Worm (Caenorhabditis elegans) whole organism, L4/young adult: ENCODE measurements around the gene drl-1.

Experiments
- W03F9.2 ChIP-seq: fragments of 150-350 bp; optimal IDR thresholded peaks from 2 replicates; lab custom pipeline; 2014; ENCODE audit warnings: missing biosample characterization, missing genetic modification characterization
- dao-5 ChIP-seq: sonication (generic microtip); optimal IDR thresholded peaks from 2 replicates; lab custom pipeline; 2016; ENCODE audit warnings: missing genotype, missing genetic modification characterization, moderate library complexity, missing compliant biosample characterization
- him-1 ChIP-seq: sonication (generic microtip); optimal IDR thresholded peaks from 2 replicates; lab custom pipeline; 2016; ENCODE audit warnings: missing genotype, missing genetic modification reagents, missing genetic modification characterization, missing compliant biosample characterization

drl-1 gene

DNA sequence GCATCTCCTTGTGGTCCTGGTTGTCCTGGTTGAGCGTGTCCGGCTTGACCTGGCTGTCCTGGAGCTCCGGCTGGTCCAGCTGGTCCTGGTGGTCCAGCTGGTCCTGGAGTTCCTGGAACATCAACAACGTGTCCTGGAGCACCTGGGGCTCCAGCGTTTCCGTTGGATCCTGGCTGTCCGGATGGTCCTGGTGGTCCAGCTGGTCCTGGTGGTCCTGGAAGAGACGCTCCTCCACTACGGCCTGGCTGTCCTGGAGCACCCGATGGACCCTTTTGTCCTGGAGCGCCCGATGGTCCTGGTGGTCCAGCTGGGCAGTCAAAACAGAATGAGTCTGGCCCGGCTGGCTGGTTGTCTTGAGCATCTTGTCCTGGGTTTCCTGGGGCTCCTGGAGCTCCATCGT, 781 bp downstream of the drl-1 start:
- no peak for TF ChIP-seq dao-5 (tag; lab: Kevin White, UChicago)
- no peak for TF ChIP-seq him-1 (tag; lab: Kevin White, UChicago)
- no peak for TF ChIP-seq W03F9.2 (tag; lab: Kevin White, UChicago)

DNA sequence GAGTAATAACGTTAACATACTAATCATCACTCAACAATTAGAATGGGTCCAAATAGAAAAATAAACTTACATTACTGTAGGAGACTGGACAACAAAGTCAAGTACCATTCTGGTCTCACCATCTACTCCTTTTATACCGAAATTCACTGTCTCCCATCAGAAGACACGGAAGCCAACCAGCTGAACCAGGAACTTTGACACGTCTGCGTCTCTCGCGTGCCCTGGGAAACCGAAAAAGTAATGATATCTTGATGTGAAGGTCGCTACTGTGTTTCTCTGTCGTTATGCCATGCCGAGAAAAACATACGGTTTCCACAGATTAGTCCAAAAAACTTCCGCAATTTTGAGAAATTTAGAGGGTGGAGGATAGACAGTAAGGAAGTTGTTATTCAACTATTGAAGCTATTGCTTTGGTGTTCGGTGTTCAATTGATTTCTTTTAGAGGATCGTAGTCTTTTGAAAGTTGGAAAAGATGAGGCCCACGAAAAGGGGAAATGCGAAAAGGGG, 1.8 kb downstream of the drl-1 start, which contains the start of gene col-101:
TSS of gene col-101 (minus strand) at position 457 of the 507 bp plus-strand sequence.
- TF ChIP-seq him-1 (tag; lab: Kevin White, UChicago): no peak
- TF ChIP-seq W03F9.2 (tag; lab: Kevin White, UChicago): no peak
- no peak for TF ChIP-seq dao-5 (tag; lab: Kevin White, UChicago)

DNA sequence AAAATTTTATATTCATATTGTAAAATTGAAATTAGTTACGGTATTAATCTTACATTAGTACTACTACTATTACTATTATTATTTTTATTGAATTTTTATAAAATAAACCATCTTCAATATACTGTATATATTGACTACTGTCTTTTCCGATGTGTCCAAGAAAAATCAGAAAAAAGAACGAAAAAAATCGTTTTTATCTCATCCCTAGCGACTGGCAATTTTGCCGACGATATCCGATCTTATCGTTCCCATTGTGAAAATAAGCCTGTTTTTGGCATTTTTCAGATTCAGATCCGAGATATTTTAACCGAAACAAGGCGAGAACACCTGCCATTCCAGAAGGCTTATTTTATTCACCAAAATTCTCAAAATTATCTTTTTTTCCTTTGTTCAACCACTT, 5.7 kb downstream of the drl-1 start, which contains the start of gene F18F11.4:
TSS of gene F18F11.4 (plus strand) at position 301 of the 400 bp plus-strand sequence.
- no peak for TF ChIP-seq dao-5 (tag; lab: Kevin White, UChicago)
- no peak for TF ChIP-seq W03F9.2 (tag; lab: Kevin White, UChicago)
- no peak for TF ChIP-seq him-1 (tag; lab: Kevin White, UChicago)

DNA sequence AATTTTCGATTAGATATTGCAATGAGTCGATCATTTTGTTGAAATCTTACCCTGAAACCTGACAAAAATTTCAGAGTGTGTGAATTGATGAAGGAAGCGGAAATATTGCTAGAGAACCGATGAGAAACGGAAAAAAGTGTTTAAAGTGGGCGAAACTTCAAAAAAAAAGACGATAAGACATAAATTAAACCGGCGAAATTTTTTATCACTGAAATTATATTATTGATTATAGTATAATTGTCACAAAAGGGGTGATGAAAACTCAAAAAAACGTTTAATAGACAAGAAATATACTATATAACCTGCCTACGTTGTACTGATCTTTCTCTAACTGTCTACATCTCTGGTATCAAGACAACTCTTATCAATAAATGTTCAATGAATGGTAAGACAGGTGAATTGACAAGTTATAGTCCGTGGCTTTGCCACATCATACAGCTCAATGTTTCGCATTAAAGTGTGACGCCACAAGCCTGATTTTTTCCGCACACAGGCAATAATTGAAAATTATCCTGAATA, 12.3 kb downstream of the drl-1 start, which contains the start of gene pxmp-4:
TSS of gene pxmp-4 (minus strand) at position 51 of the 519 bp plus-strand sequence.
- TF ChIP-seq W03F9.2 (tag; lab: Kevin White, UChicago): peak; percentile 41
- TF ChIP-seq him-1 (tag; lab: Kevin White, UChicago): no peak
- TF ChIP-seq dao-5 (tag; lab: Kevin White, UChicago): no peak

DNA sequence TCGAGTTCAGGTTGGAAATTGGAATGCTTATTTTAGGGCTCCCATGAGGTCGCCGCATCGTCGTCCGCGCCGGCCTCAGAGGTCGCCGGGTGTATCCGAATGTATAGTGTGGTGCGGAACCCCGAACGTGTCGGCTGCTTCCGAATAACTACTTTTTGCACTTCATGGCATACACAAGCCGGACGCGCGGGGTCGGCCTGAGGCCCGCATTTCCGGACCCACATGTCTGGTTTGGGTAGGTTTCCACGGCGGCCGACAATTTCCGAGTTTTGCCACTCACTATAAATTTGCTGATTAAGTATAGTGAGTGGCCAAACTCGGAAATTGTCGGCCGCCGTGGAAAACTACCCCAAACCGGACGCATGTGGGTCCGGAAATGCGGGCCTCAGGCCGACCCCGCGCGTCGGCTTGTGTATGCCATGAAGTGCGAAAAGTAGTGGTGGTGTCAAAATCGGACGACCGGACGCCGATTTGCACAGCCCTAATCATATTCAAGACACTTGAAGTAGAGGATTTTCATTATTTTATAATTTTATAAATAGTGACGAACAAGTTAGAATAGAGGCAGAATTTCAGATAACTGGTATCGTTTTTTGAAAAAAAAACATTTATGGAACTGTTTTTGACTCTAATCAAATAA, 13.5 kb downstream of the drl-1 start:
- TF ChIP-seq dao-5 (tag; lab: Kevin White, UChicago): no peak
- no peak for TF ChIP-seq W03F9.2 (tag; lab: Kevin White, UChicago)
- TF ChIP-seq him-1 (tag; lab: Kevin White, UChicago): no peak

DNA sequence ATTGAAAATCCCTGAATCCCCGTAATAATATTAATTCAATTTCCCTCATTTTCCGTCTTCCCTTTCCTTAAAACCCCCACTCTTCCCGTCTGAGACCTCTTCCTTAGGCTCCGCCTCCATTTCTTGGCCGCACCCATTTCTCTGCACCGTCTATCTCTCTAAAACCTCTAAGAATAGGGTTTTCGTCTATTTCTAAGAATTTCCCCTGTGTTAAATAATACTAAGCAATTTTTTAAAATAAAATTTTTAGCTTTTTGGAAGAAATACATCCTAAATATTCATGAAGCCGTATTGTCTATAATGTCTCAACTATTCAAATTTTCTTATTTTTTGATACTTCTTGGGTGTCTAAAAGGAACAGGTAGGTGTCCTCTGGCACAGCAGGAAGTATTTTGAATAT, 14.6 kb downstream of the drl-1 start, which contains the start of gene cdh-8:
TSS of gene cdh-8 (plus strand) at position 301 of the 400 bp plus-strand sequence.
- TF ChIP-seq W03F9.2 (tag; lab: Kevin White, UChicago) (no peak), dao-5 (tag; lab: Kevin White, UChicago) (no peak), him-1 (tag; lab: Kevin White, UChicago) (no peak)

DNA sequence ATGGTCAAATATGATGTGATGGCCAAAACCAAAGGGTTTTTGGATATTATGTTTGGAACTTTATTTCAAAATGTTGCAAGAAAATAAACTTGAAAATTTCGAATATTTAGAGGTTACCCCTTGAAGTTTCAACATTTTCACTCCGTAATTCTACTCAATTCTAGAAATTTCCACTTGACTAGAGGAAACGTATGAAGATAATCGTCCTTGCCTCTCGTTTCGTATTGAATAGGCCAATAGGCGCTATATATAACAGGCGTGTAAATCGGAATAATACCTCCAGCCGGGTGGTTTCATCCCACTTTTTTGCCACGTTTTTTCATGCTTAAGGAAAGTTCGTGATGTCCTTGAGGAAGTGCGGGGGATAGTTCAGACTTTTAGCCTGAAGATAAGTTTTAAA, 18.4 kb downstream of the drl-1 start:
- no peak for TF ChIP-seq W03F9.2 (tag; lab: Kevin White, UChicago)
- TF ChIP-seq dao-5 (tag; lab: Kevin White, UChicago): no peak
- TF ChIP-seq him-1 (tag; lab: Kevin White, UChicago): no peak

DNA sequence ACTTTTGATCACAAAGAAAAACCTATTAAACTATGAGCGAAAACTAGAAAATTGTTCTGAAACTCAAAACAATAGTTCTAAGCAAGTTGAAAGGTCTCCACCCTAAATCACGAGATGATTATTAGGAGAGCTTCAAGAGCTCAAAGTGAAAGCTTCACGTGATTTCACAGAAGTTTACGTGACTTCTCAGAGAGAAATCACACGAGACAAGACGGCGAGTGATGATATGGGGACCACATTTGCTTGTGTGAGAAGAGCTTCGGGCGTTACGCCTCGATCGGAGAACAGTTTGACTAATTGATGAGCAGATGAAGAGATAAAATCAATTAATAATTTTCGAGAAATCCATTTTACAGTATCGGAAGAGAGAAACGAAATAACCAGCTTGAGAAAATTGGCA, 40.1 kb downstream of the drl-1 start:
- no peak for TF ChIP-seq W03F9.2 (tag; lab: Kevin White, UChicago)
- no peak for TF ChIP-seq dao-5 (tag; lab: Kevin White, UChicago)
- no peak for TF ChIP-seq him-1 (tag; lab: Kevin White, UChicago)

DNA sequence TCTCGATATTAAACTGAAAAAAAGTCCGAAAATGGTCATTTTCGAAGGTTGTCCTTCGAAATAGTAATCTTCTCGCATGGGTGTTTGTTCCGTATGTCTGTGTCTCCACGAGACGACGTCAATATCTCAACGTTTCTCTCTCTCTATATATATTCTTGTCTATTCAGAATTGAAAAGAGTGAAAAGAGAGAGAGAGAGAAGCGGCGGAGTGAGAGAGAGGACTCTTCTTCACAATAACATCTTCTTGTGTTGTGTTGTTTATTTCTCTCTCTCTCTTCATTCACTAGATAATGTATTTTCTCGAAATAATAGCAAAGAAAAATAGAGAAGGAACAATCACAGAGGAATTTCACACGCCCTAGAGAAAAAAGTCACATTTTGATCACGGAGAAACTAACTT, 41.5 kb downstream of the drl-1 start:
- no peak for TF ChIP-seq him-1 (tag; lab: Kevin White, UChicago)
- TF ChIP-seq W03F9.2 (tag; lab: Kevin White, UChicago): no peak
- TF ChIP-seq dao-5 (tag; lab: Kevin White, UChicago): no peak

DNA sequence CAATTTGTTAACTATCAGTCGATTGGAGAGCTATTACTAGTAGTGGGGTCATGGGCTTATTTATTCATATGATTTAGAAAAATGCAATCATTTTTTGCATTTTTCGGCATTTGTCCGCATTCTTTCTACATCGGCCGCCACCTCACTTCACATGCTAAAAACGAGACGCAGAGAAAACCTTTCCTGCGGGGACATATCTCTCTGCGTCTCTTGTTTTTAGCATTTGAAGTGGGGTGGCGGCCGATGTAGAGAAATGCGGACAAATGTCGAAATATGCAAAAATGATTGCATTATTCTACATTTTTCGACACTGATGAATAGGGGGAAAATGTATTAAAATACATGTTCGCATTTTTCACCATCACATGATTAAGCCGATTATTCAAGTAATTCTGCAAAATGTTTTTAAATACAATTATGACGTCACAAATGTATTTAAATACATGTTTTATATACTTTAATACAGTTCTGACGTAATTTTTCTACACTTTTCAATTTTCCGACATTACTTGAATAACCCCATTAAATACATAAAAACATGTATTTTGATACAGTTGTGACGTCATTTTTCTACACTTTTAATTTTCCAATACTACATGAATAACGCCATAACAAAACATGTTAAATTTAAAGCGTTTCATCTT, 47.4 kb downstream of the drl-1 start:
- no peak for TF ChIP-seq W03F9.2 (tag; lab: Kevin White, UChicago)
- no peak for TF ChIP-seq him-1 (tag; lab: Kevin White, UChicago)
- TF ChIP-seq dao-5 (tag; lab: Kevin White, UChicago): no peak

DNA sequence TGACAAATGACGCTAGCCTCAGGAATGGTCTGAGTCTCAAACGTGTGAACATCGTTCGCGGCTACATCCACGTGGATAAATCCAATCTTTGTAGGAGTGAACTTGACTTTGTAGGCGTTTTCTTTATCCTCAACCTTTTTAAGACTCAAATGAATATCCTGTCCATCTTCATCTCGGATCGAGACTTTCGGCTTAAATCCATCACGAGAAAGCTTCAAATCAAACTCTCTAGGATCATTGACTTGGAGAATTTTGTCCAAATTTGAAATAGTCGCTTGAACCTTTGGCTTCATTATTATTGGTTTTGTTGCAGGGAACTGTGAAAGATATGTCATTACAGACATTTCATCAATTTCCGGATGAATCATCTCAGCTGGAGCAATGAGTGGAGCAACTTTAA, 49.1 kb downstream of the drl-1 start:
- TF ChIP-seq him-1 (tag; lab: Kevin White, UChicago) (no peak), dao-5 (tag; lab: Kevin White, UChicago) (no peak), W03F9.2 (tag; lab: Kevin White, UChicago) (no peak)

DNA sequence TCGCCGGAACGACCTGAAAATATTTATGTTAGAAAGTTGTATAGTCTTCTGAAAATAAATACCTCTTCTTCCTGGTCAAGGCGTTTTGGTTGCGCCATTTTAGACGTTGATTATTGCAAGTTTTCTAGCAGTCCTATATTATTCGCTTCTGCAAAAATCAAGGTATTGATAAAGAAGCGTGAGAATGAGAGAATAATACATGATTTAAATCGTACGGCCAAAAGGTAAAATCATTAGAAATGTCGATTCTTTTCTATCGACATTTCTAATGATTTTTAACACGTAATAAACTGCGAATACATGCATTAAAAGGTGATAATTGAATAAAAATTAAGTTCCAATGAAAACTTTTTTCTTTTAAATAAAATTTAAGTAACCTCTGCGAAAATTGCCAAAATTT, 51.1 kb downstream of the drl-1 start, which contains the start of gene fln-1:
TSS of gene fln-1 (minus strand) at position 101 of the 400 bp plus-strand sequence.
- TF ChIP-seq him-1 (tag; lab: Kevin White, UChicago) (no peak), dao-5 (tag; lab: Kevin White, UChicago) (no peak), W03F9.2 (tag; lab: Kevin White, UChicago) (no peak)

DNA sequence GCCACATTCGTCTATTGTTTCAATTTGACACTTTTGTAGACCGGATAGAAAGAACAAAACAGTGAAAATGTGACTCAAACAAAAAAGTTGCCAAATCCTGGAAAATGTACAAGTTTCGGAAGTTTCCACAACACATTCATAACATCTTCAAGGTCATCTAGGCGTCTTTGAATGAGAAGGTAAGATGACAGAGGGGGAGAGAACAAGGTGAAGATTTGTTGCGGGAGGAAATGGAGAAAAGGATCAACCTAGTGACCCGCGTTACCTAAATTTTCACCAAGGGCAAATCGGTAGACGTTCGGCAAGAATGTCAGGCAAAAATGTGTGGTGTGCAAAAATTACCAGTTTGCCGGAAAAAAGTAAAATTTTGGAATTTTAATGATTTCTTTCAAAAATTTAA, 52.9 kb downstream of the drl-1 start:
- TF ChIP-seq W03F9.2 (tag; lab: Kevin White, UChicago): no peak
- TF ChIP-seq him-1 (tag; lab: Kevin White, UChicago): no peak
- no peak for TF ChIP-seq dao-5 (tag; lab: Kevin White, UChicago)
